Worm (Caenorhabditis elegans) whole organism, early embryonic: Measurements from ENCODE around the gene hyls-1.

Experiments
- B0310.2 ChIP-seq: sonication (generic microtip); optimal IDR thresholded peaks from 2 replicates; lab custom pipeline; 2016; ENCODE audit warnings: mild to moderate bottlenecking, missing genetic modification characterization, missing compliant biosample characterization
- F13C5.2 ChIP-seq: sonication (generic microtip); optimal IDR thresholded peaks from 2 replicates; lab custom pipeline; 2017; ENCODE audit warnings: mild to moderate bottlenecking, missing genetic modification characterization, inconsistent platforms, missing compliant biosample characterization
- aly-1 ChIP-seq: sonication (generic microtip); optimal IDR thresholded peaks from 2 replicates; lab custom pipeline; 2016; ENCODE audit warnings: missing genetic modification characterization, missing compliant biosample characterization
- ama-1 ChIP-seq: fragments of 150-350 bp; optimal IDR thresholded peaks from 2 replicates; lab custom pipeline; 2014
- ceh-13 ChIP-seq: fragments of 200-800 bp; sonication (Bioruptor generic); optimal IDR thresholded peaks from 2 replicates; lab custom pipeline; 2018; ENCODE audit warnings: mild to moderate bottlenecking, missing genetic modification characterization, missing compliant biosample characterization
- ceh-36 ChIP-seq: sonication (generic microtip); optimal IDR thresholded peaks from 2 replicates; lab custom pipeline; 2016; ENCODE audit warnings: missing genetic modification characterization, inconsistent platforms, missing compliant biosample characterization
- ets-7 ChIP-seq: sonication (generic microtip); optimal IDR thresholded peaks from 2 replicates; lab custom pipeline; 2016; ENCODE audit warnings: missing genotype, missing genetic modification characterization, missing compliant biosample characterization
- flt-1 ChIP-seq: fragments of 200-800 bp; sonication (Bioruptor generic); IDR thresholded peaks from 2 replicates; pipeline ENCODE4 v1.3.6; 2022; ENCODE audit warnings: missing genetic modification characterization, missing compliant biosample characterization
- hmbx-1 ChIP-seq: sonication (generic microtip); optimal IDR thresholded peaks from 2 replicates; lab custom pipeline; 2016; ENCODE audit warnings: mild to moderate bottlenecking, missing genetic modification characterization, missing compliant biosample characterization
- hmg-4 ChIP-seq: fragments of 200-800 bp; sonication (Bioruptor generic); optimal IDR thresholded peaks from 2 replicates; lab custom pipeline; 2018; ENCODE audit warnings: mild to moderate bottlenecking, missing genetic modification characterization, missing compliant biosample characterization
- hnd-1 ChIP-seq: sonication (generic microtip); optimal IDR thresholded peaks from 2 replicates; lab custom pipeline; 2016; ENCODE audit warnings: missing genetic modification characterization, missing compliant biosample characterization
- pes-1 ChIP-seq: fragments of 200-800 bp; sonication (Bioruptor generic); IDR thresholded peaks from 2 replicates; pipeline ENCODE4 v1.3.6; 2022; ENCODE audit warnings: missing genetic modification reagents, missing genetic modification characterization, missing compliant biosample characterization
- scrt-1 ChIP-seq: fragments of 200-800 bp; sonication (Bioruptor generic); IDR thresholded peaks from 2 replicates; pipeline ENCODE4 v1.3.6; 2022; ENCODE audit warnings: missing genetic modification characterization, missing compliant biosample characterization
- sea-1 ChIP-seq: fragments of 200-800 bp; sonication (Bioruptor generic); conservative IDR thresholded peaks from 2 replicates; pipeline ENCODE4 v1.3.6; 2022; ENCODE audit warnings: missing genetic modification characterization, missing compliant biosample characterization
- tbx-11 ChIP-seq: fragments of 200-800 bp; sonication (Bioruptor generic); IDR thresholded peaks from 2 replicates; pipeline ENCODE4 v1.3.6; 2022; ENCODE audit warnings: missing genetic modification characterization, missing compliant biosample characterization
- tbx-37 ChIP-seq: fragments of 200-800 bp; sonication (Bioruptor generic); conservative IDR thresholded peaks from 2 replicates; pipeline ENCODE4 v1.3.6; 2022; ENCODE audit warnings: missing genetic modification reagents, missing genetic modification characterization, missing compliant biosample characterization
- tra-4 ChIP-seq: sonication (generic microtip); optimal IDR thresholded peaks from 2 replicates; lab custom pipeline; 2017; ENCODE audit warnings: missing genetic modification characterization, missing compliant biosample characterization

hyls-1 gene

DNA sequence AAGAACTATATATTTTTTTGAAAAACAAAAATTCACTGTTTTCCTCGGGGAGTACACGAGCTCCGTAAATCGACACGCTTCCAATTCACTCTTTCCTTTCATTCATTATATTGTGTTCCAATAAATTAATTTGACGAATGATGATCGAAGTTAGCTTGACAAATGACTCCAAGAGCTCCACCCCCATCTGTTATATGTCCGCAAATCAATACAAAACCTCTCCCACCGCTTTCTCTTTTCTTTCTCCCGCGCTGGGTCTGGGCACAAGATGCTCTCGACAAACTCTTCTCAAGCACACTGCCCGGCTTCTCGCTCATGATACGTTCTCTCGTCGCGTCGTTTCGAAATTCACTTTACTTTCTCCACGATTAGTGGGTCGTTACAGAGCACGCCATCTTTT is 13.2 kb upstream of the hyls-1 start, which contains the start of gene C13F10.1:
C13F10.1 (plus strand) TSS at position 138 of the 400 bp plus-strand sequence.
- TF ChIP-seq aly-1 (tag; lab: Kevin White, UChicago) = no peak
- TF ChIP-seq hmg-4 (GFP tag; lab: Kevin White, UChicago) = no peak
- no peak for TF ChIP-seq scrt-1
- TF ChIP-seq ama-1 = no peak
- no peak for TF ChIP-seq sea-1 (GFP tag; lab: Robert Waterston, UW)
- no peak for TF ChIP-seq tra-4 (tag; lab: Kevin White, UChicago)
- TF ChIP-seq ets-7 (tag; lab: Kevin White, UChicago) = no peak
- TF ChIP-seq tbx-11 (GFP tag; lab: Robert Waterston, UW) = no peak
- TF ChIP-seq pes-1 = no peak
- TF ChIP-seq flt-1 (GFP tag; lab: Robert Waterston, UW) = no peak
- no peak for TF ChIP-seq tbx-37 (GFP tag; lab: Robert Waterston, UW)
- TF ChIP-seq hmbx-1 (tag; lab: Kevin White, UChicago) = no peak

DNA sequence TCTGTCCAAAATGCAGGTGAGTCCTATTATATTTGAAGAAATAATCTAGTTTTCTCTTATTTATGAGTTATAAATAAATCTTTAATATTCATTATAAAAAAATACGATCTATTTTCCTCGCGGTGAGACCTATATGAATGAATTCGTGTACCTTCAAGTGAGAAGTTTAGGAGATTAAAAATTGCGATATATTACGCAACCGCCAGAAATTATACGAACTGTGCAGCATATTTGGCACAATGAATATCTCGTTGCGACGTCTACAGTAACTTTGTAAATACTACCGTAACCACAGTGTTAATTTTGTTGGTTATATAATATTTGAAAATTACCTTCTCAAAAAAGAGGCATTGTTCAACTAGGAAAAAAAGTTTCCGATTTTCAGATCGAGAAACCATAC is 12.8 kb upstream of the hyls-1 start:
- TF ChIP-seq tbx-37 (GFP tag; lab: Robert Waterston, UW) (no peak), pes-1 (no peak), hnd-1 (no peak), tbx-11 (GFP tag; lab: Robert Waterston, UW) (no peak), hmbx-1 (tag; lab: Kevin White, UChicago) (no peak), hmg-4 (GFP tag; lab: Kevin White, UChicago) (no peak), tra-4 (tag; lab: Kevin White, UChicago) (no peak), flt-1 (GFP tag; lab: Robert Waterston, UW) (no peak), ceh-13 (GFP tag; lab: Kevin White, UChicago) (no peak), sea-1 (GFP tag; lab: Robert Waterston, UW) (no peak), B0310.2 (tag; lab: Kevin White, UChicago) (no peak), ama-1 (no peak), ets-7 (tag; lab: Kevin White, UChicago) (no peak), scrt-1 (no peak), ceh-36 (no peak), aly-1 (tag; lab: Kevin White, UChicago) (no peak), F13C5.2 (no peak)

ce11 chrV:7224947-7225346 is 12.2 kb upstream of the hyls-1 start, which contains the start of gene fkb-3:
fkb-3 (plus strand) TSS chrV:7225223.
- TF ChIP-seq sea-1 (GFP tag; lab: Robert Waterston, UW) = no peak
- TF ChIP-seq hmbx-1 (tag; lab: Kevin White, UChicago) = no peak
- no peak for TF ChIP-seq ceh-36
- TF ChIP-seq tra-4 (tag; lab: Kevin White, UChicago) = no peak
- TF ChIP-seq tbx-11 (GFP tag; lab: Robert Waterston, UW) = no peak
- no peak for TF ChIP-seq pes-1
- TF ChIP-seq tbx-37 (GFP tag; lab: Robert Waterston, UW) = no peak
- TF ChIP-seq scrt-1 = no peak
- no peak for TF ChIP-seq hmg-4 (GFP tag; lab: Kevin White, UChicago)
- no peak for TF ChIP-seq ama-1
- no peak for TF ChIP-seq B0310.2 (tag; lab: Kevin White, UChicago)
- TF ChIP-seq ets-7 (tag; lab: Kevin White, UChicago) = no peak
- TF ChIP-seq hnd-1 = no peak
- TF ChIP-seq ceh-13 (GFP tag; lab: Kevin White, UChicago) = no peak
- no peak for TF ChIP-seq aly-1 (tag; lab: Kevin White, UChicago)
- TF ChIP-seq flt-1 (GFP tag; lab: Robert Waterston, UW) = no peak
- TF ChIP-seq F13C5.2 = no peak

- TF ChIP-seq ama-1 = peak; percentile 75
- no peak for TF ChIP-seq B0310.2 (tag; lab: Kevin White, UChicago)
- TF ChIP-seq hmbx-1 (tag; lab: Kevin White, UChicago) = no peak
- TF ChIP-seq ets-7 (tag; lab: Kevin White, UChicago) = no peak
Observed at ce11 chrV:7225894-7226293, 11.3 kb upstream of the hyls-1 start.

DNA sequence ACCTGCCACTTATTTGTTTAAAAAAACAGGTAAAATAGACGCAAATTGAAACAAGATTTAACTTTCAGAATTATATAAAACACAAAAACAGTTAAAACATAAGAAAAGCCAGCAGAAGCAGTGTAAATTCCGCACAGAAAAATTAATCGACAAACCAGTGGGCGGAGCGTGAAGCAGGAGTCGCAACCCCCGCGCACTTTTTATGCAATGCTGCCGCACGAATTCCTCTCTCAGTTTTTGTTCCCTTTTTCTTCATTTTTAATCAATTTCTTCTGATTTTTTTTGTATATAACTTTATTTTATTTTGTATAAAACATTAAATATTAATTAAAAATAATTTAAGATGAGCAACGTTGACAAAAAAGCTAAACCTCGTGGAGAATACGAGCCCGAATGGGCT is 6.3 kb upstream of the hyls-1 start, which contains the start of the genes gei-6 and krr-1:
gei-6 (minus strand) TSS at position 2 of the 400 bp plus-strand sequence.
krr-1 (plus strand) TSS at position 344 of the 400 bp plus-strand sequence.
- TF ChIP-seq hmg-4 (GFP tag; lab: Kevin White, UChicago) (peak; percentile 83), aly-1 (tag; lab: Kevin White, UChicago) (peak; percentile 22), tbx-11 (GFP tag; lab: Robert Waterston, UW) (peak; percentile 92), tbx-37 (GFP tag; lab: Robert Waterston, UW) (peak; percentile 88), tra-4 (tag; lab: Kevin White, UChicago) (no peak), hmbx-1 (tag; lab: Kevin White, UChicago) (peak; percentile 31), hnd-1 (peak; percentile 70), scrt-1 (peak; percentile 85), ama-1 (no peak), ceh-13 (GFP tag; lab: Kevin White, UChicago) (peak; percentile 73), B0310.2 (tag; lab: Kevin White, UChicago) (peak; percentile 66), ets-7 (tag; lab: Kevin White, UChicago) (no peak), pes-1 (peak; percentile 90), ceh-36 (peak; percentile 87), sea-1 (GFP tag; lab: Robert Waterston, UW) (peak; percentile 90), flt-1 (GFP tag; lab: Robert Waterston, UW) (peak; percentile 84), F13C5.2 (peak; percentile 90)

- TF ChIP-seq scrt-1 (no peak), tra-4 (tag; lab: Kevin White, UChicago) (no peak), hnd-1 (no peak), ets-7 (tag; lab: Kevin White, UChicago) (no peak), aly-1 (tag; lab: Kevin White, UChicago) (no peak), ama-1 (no peak), hmbx-1 (tag; lab: Kevin White, UChicago) (no peak), ceh-13 (GFP tag; lab: Kevin White, UChicago) (no peak), ceh-36 (no peak), B0310.2 (tag; lab: Kevin White, UChicago) (no peak), sea-1 (GFP tag; lab: Robert Waterston, UW) (no peak), pes-1 (no peak), tbx-37 (GFP tag; lab: Robert Waterston, UW) (no peak), hmg-4 (GFP tag; lab: Kevin White, UChicago) (no peak), flt-1 (GFP tag; lab: Robert Waterston, UW) (no peak), tbx-11 (GFP tag; lab: Robert Waterston, UW) (no peak), F13C5.2 (no peak)
Observed at ce11 chrV:7231524-7231923, 5.7 kb upstream of the hyls-1 start.

ce11 chrV:7234726-7235125 is 2.5 kb upstream of the hyls-1 start, which contains the start of gene C05C8.5:
C05C8.5 (minus strand) TSS chrV:7234826.
- TF ChIP-seq scrt-1 (no peak), flt-1 (GFP tag; lab: Robert Waterston, UW) (no peak), tbx-37 (GFP tag; lab: Robert Waterston, UW) (no peak), hmg-4 (GFP tag; lab: Kevin White, UChicago) (no peak), pes-1 (no peak), tra-4 (tag; lab: Kevin White, UChicago) (no peak), ceh-13 (GFP tag; lab: Kevin White, UChicago) (no peak), ets-7 (tag; lab: Kevin White, UChicago) (no peak), aly-1 (tag; lab: Kevin White, UChicago) (no peak), ama-1 (no peak), hmbx-1 (tag; lab: Kevin White, UChicago) (no peak)
